Worm (Caenorhabditis elegans): ENCODE data around the gene F22E5.2.

ce11 chrII:2629270-2629669, 35.9 kb upstream of the F22E5.2 start, which contains the start of gene sri-37:
- TF ChIP-seq elt-2 (tag; optimal IDR thresholded peaks at IDR 0.05): no peak
- no peak for TF ChIP-seq ceh-82 (tag; optimal IDR thresholded peaks at IDR 0.05)
- no peak for TF ChIP-seq aly-2 (tag; optimal IDR thresholded peaks at IDR 0.05)
- no peak for TF ChIP-seq hmg-11 (tag; optimal IDR thresholded peaks at IDR 0.05)
- no peak for TF ChIP-seq nhr-25 (tag; optimal IDR thresholded peaks at IDR 0.05)
- no peak for TF ChIP-seq unc-62 (GFP tag; optimal IDR thresholded peaks at IDR 0.05)
- no peak for TF ChIP-seq nhr-77 (tag; optimal IDR thresholded peaks at IDR 0.05)
- no peak for TF ChIP-seq nhr-76 (tag; optimal IDR thresholded peaks at IDR 0.05)
- no peak for TF ChIP-seq elt-1 (tag; optimal IDR thresholded peaks at IDR 0.05)
- TF ChIP-seq mdl-1 (tag; optimal IDR thresholded peaks at IDR 0.05): no peak
- no peak for TF ChIP-seq lin-39 (tag; optimal IDR thresholded peaks at IDR 0.05)
